Fruit fly (Drosophila melanogaster) whole organism: Measurements from ENCODE around the gene Nlp.

Source experiments
- CG8478 ChIP-seq: fragments of >200 bp; optimal IDR thresholded peaks from 2 replicates; lab custom pipeline; 2018; ENCODE audit warnings: inconsistent platforms
- Dll ChIP-seq: fragments of >200 bp; optimal IDR thresholded peaks from 2 replicates; lab custom pipeline; 2017
- EcR ChIP-seq, 2 experiments: fragments of >200 bp; optimal IDR thresholded peaks; 2 replicates each; lab custom pipeline; 2017; ENCODE audit warnings: missing biosample characterization in 2 of 2, missing genetic modification characterization in 2 of 2, missing genetic modification reagents in 2 of 2
- pan ChIP-seq: fragments of >200 bp; optimal IDR thresholded peaks from 2 replicates; lab custom pipeline; 2017
- psq ChIP-seq: fragments of >200 bp; optimal IDR thresholded peaks from 2 replicates; lab custom pipeline; 2017

- TF ChIP-seq psq (lab: Kevin White, UChicago), result no peak
- no peak for TF ChIP-seq Dll (lab: Kevin White, UChicago)
- no peak for TF ChIP-seq EcR (GFP tag; optimal IDR thresholded peaks at IDR 0.05; lab: Kevin White, UChicago)
- TF ChIP-seq pan (lab: Kevin White, UChicago), result no peak
- no peak for TF ChIP-seq CG8478 (lab: Kevin White, UChicago)
These were observed 32.0 kb downstream of the Nlp start, which contains the start of gene ZIPIC for dm6 chr3R:30036609-30037008.
